Worm (Caenorhabditis elegans) whole organism, young adult: Measurements from ENCODE around the gene cpg-24.

Experiments used
- B0035.1 ChIP-seq: sonication (generic microtip); optimal IDR thresholded peaks from 2 replicates; lab custom pipeline; 2016; ENCODE audit warnings: missing genetic modification characterization, mild to moderate bottlenecking, missing compliant biosample characterization, missing genotype, missing genetic modification reagents
- B0261.1 ChIP-seq: sonication (generic microtip); optimal IDR thresholded peaks from 2 replicates; lab custom pipeline; 2016; ENCODE audit warnings: mild to moderate bottlenecking, missing genetic modification characterization, moderate library complexity, missing compliant biosample characterization
- B0336.3 ChIP-seq: fragments of 200-800 bp; sonication (Bioruptor generic); IDR thresholded peaks from 2 replicates; pipeline ENCODE4 v1.3.6; 2022; ENCODE audit warnings: missing genetic modification characterization, missing compliant biosample characterization
- D2030.7 ChIP-seq: fragments of 200-800 bp; sonication (Bioruptor generic); IDR thresholded peaks from 2 replicates; pipeline ENCODE4 v1.3.6; 2022; ENCODE audit warnings: missing genetic modification reagents, missing genetic modification characterization, missing compliant biosample characterization
- F37B4.10 ChIP-seq: fragments of 200-800 bp; sonication (Bioruptor generic); IDR thresholded peaks from 2 replicates; pipeline ENCODE4 v1.3.6; 2022; ENCODE audit warnings: missing genetic modification characterization, missing compliant biosample characterization
- F52B5.7 ChIP-seq: sonication (generic microtip); optimal IDR thresholded peaks from 2 replicates; lab custom pipeline; 2016; ENCODE audit warnings: mild to moderate bottlenecking, missing genetic modification characterization, missing compliant biosample characterization
- F57A8.1 ChIP-seq: fragments of 200-800 bp; sonication (Bioruptor generic); optimal IDR thresholded peaks from 2 replicates; lab custom pipeline; 2018; ENCODE audit warnings: mild to moderate bottlenecking, missing genetic modification characterization, moderate library complexity, missing compliant biosample characterization
- F57C9.4 ChIP-seq: sonication (generic microtip); optimal IDR thresholded peaks from 2 replicates; lab custom pipeline; 2017; ENCODE audit warnings: mild to moderate bottlenecking, missing genetic modification characterization, missing compliant biosample characterization
- K11D2.4 ChIP-seq: fragments of 200-800 bp; sonication (Bioruptor generic); IDR thresholded peaks from 2 replicates; pipeline ENCODE4 v1.3.6; 2022; ENCODE audit warnings: missing genetic modification reagents, missing genetic modification characterization, missing compliant biosample characterization
- T07F8.4 ChIP-seq: sonication (generic microtip); optimal IDR thresholded peaks from 2 replicates; lab custom pipeline; 2016; ENCODE audit warnings: mild to moderate bottlenecking, missing genetic modification characterization, moderate library complexity, missing compliant biosample characterization
- Y53F4B.3 ChIP-seq: fragments of 200-800 bp; sonication (Bioruptor generic); IDR thresholded peaks from 2 replicates; pipeline ENCODE4 v1.3.6; 2022; ENCODE audit warnings: missing genetic modification reagents, missing genetic modification characterization, missing compliant biosample characterization
- Y79H2A.3 ChIP-seq: fragments of 200-800 bp; sonication (Bioruptor generic); conservative IDR thresholded peaks from 2 replicates; pipeline ENCODE4 v1.3.6; 2022; ENCODE audit warnings: missing genetic modification reagents, missing genetic modification characterization, missing compliant biosample characterization
- ZK185.1 ChIP-seq: sonication (generic microtip); optimal IDR thresholded peaks from 2 replicates; lab custom pipeline; 2016; ENCODE audit warnings: mild to moderate bottlenecking, missing genetic modification characterization, missing compliant biosample characterization; ENCODE audit not compliant: poor library complexity, severe bottlenecking
- aptf-3 ChIP-seq: fragments of 200-800 bp; sonication (Bioruptor generic); IDR thresholded peaks from 2 replicates; pipeline ENCODE4 v1.3.6; 2022; ENCODE audit warnings: missing genetic modification characterization, missing compliant biosample characterization
- athp-1 ChIP-seq: sonication (generic microtip); optimal IDR thresholded peaks from 2 replicates; lab custom pipeline; 2017; ENCODE audit warnings: mild to moderate bottlenecking, missing genetic modification characterization, missing compliant biosample characterization
- attf-3 ChIP-seq: fragments of 200-800 bp; sonication (Bioruptor generic); conservative IDR thresholded peaks from 2 replicates; pipeline ENCODE4 v1.3.6; 2022; ENCODE audit warnings: missing genetic modification reagents, missing genetic modification characterization, missing compliant biosample characterization
- bed-2 ChIP-seq: fragments of 200-800 bp; sonication (Bioruptor generic); IDR thresholded peaks from 2 replicates; pipeline ENCODE4 v1.3.6; 2022; ENCODE audit warnings: missing genetic modification reagents, missing genetic modification characterization, missing compliant biosample characterization
- ccch-3 ChIP-seq: fragments of 200-800 bp; sonication (Bioruptor generic); optimal IDR thresholded peaks from 2 replicates; lab custom pipeline; 2018; ENCODE audit warnings: mild to moderate bottlenecking, missing genetic modification characterization, missing compliant biosample characterization
- cebp-2 ChIP-seq: fragments of 200-800 bp; sonication (Bioruptor generic); IDR thresholded peaks from 2 replicates; pipeline ENCODE4 v1.3.6; 2022; ENCODE audit warnings: missing genetic modification characterization, missing compliant biosample characterization
- ceh-27 ChIP-seq: fragments of 200-800 bp; sonication (Bioruptor generic); optimal IDR thresholded peaks from 2 replicates; lab custom pipeline; 2018; ENCODE audit warnings: mild to moderate bottlenecking, missing genetic modification characterization, moderate library complexity, missing compliant biosample characterization
- ceh-79 ChIP-seq: sonication (generic microtip); optimal IDR thresholded peaks from 2 replicates; lab custom pipeline; 2017; ENCODE audit warnings: mild to moderate bottlenecking, missing genetic modification characterization, missing compliant biosample characterization
- chd-7 ChIP-seq: sonication (generic microtip); optimal IDR thresholded peaks from 2 replicates; lab custom pipeline; 2016; ENCODE audit warnings: mild to moderate bottlenecking, missing genetic modification characterization, moderate library complexity, missing compliant biosample characterization
- dpff-1 ChIP-seq: sonication (generic microtip); optimal IDR thresholded peaks from 2 replicates; lab custom pipeline; 2017; ENCODE audit warnings: mild to moderate bottlenecking, missing genetic modification characterization, missing compliant biosample characterization
- efl-1 ChIP-seq: fragments of 150-350 bp; optimal IDR thresholded peaks from 2 replicates; lab custom pipeline; 2014; ENCODE audit warnings: missing biosample characterization, missing genetic modification reagents, missing genetic modification characterization
- egrh-3 ChIP-seq: fragments of 200-800 bp; sonication (Bioruptor generic); IDR thresholded peaks from 2 replicates; pipeline ENCODE4 v1.3.6; 2022; ENCODE audit warnings: missing genetic modification reagents, missing genetic modification characterization, missing compliant biosample characterization
- ekl-4 ChIP-seq: fragments of 200-800 bp; sonication (Bioruptor generic); IDR thresholded peaks from 2 replicates; pipeline ENCODE4 v1.3.6; 2022; ENCODE audit warnings: missing genetic modification reagents, missing genetic modification characterization, missing compliant biosample characterization
- ets-4 ChIP-seq: fragments of 200-800 bp; sonication (Bioruptor generic); optimal IDR thresholded peaks from 2 replicates; lab custom pipeline; 2018; ENCODE audit warnings: mild to moderate bottlenecking, missing genetic modification characterization, missing compliant biosample characterization
- hrde-1 ChIP-seq: sonication (generic microtip); optimal IDR thresholded peaks from 2 replicates; lab custom pipeline; 2016; ENCODE audit warnings: missing genetic modification characterization, mild to moderate bottlenecking, missing compliant biosample characterization, moderate library complexity, missing genotype, missing genetic modification reagents, borderline replicate concordance
- hsf-1 ChIP-seq: fragments of 200-800 bp; sonication (Bioruptor generic); IDR thresholded peaks from 2 replicates; pipeline ENCODE4 v1.3.6; 2022; ENCODE audit warnings: missing genetic modification reagents, missing genetic modification characterization, missing compliant biosample characterization
- let-607 ChIP-seq, 2 experiments: fragments of 200-800 bp in 1 of 2; sonication (Bioruptor generic) in 1 of 2; sonication (generic microtip) in 1 of 2; optimal IDR thresholded peaks; 2 replicates each; lab custom pipeline; 2016 to 2018; ENCODE audit warnings: mild to moderate bottlenecking in 2 of 2, missing compliant biosample characterization in 2 of 2, missing genetic modification characterization in 2 of 2, moderate library complexity in 2 of 2, missing genotype in 1 of 2
- lin-40 ChIP-seq: sonication (generic microtip); optimal IDR thresholded peaks from 2 replicates; lab custom pipeline; 2016; ENCODE audit warnings: missing genetic modification characterization, mild to moderate bottlenecking, missing compliant biosample characterization, missing genotype, missing genetic modification reagents
- lir-1 ChIP-seq: fragments of 200-800 bp; sonication (Bioruptor generic); conservative IDR thresholded peaks from 2 replicates; pipeline ENCODE4 v1.3.6; 2022; ENCODE audit warnings: missing genetic modification reagents, missing genetic modification characterization, missing compliant biosample characterization
- lsl-1 ChIP-seq: fragments of 200-800 bp; sonication (Bioruptor generic); optimal IDR thresholded peaks from 2 replicates; lab custom pipeline; 2018; ENCODE audit warnings: mild to moderate bottlenecking, missing genetic modification characterization, moderate library complexity, missing compliant biosample characterization
- madf-3 ChIP-seq: fragments of 200-800 bp; sonication (Bioruptor generic); IDR thresholded peaks from 2 replicates; pipeline ENCODE4 v1.3.6; 2022; ENCODE audit warnings: missing genetic modification reagents, missing genetic modification characterization, missing compliant biosample characterization
- madf-6 ChIP-seq: fragments of 200-800 bp; sonication (Bioruptor generic); IDR thresholded peaks from 2 replicates; pipeline ENCODE4 v1.3.6; 2022; ENCODE audit warnings: missing genetic modification reagents, missing genetic modification characterization, missing compliant biosample characterization
- nfya-1 ChIP-seq: sonication (generic microtip); optimal IDR thresholded peaks from 2 replicates; lab custom pipeline; 2017; ENCODE audit warnings: antibody characterized with exemption, missing compliant biosample characterization, missing genetic modification characterization, borderline replicate concordance; ENCODE audit not compliant: insufficient read depth
- nhr-120 ChIP-seq: fragments of 200-800 bp; sonication (Bioruptor generic); IDR thresholded peaks from 2 replicates; pipeline ENCODE4 v1.3.6; 2022; ENCODE audit warnings: missing genetic modification characterization, missing compliant biosample characterization
- nhr-80 ChIP-seq: sonication (generic microtip); optimal IDR thresholded peaks from 2 replicates; lab custom pipeline; 2016; ENCODE audit warnings: missing genetic modification characterization, missing compliant biosample characterization
- pha-4 ChIP-seq: fragments of 150-350 bp; sonication (generic microtip); optimal IDR thresholded peaks from 2 replicates; lab custom pipeline; 2014; ENCODE audit warnings: missing biosample characterization, missing genetic modification reagents, missing genetic modification characterization
- rcor-1 ChIP-seq: fragments of 200-800 bp; sonication (Bioruptor generic); IDR thresholded peaks from 2 replicates; pipeline ENCODE4 v1.3.6; 2022; ENCODE audit warnings: missing genetic modification reagents, missing genetic modification characterization, missing compliant biosample characterization
- rpc-1 ChIP-seq, 2 experiments: fragments of 150-350 bp in 1 of 2; sonication (generic microtip) in 1 of 2; optimal IDR thresholded peaks; 2 replicates each; lab custom pipeline; 2014 to 2018; ENCODE audit warnings: missing biosample characterization in 1 of 2, missing genetic modification characterization in 1 of 2, missing genetic modification reagents in 1 of 2, missing genotype in 1 of 2
- snpc-4 ChIP-seq, 5 experiments: fragments of 150-350 bp in 1 of 5; sonication (generic microtip) in 4 of 5; optimal IDR thresholded peaks; 2 replicates each; lab custom pipeline; 2014 to 2018; ENCODE audit warnings: missing genetic modification characterization in 5 of 5, missing biosample characterization in 3 of 5, antibody characterized with exemption in 2 of 5, mild to moderate bottlenecking in 2 of 5, missing compliant biosample characterization in 2 of 5, missing genotype in 2 of 5, moderate library complexity in 2 of 5, missing genetic modification reagents in 1 of 5
- sptf-2 ChIP-seq: fragments of 200-800 bp; sonication (Bioruptor generic); optimal IDR thresholded peaks from 2 replicates; lab custom pipeline; 2018; ENCODE audit warnings: mild to moderate bottlenecking, missing genetic modification characterization, missing compliant biosample characterization
- tbp1 ChIP-seq: fragments of 200-800 bp; sonication (Bioruptor generic); optimal IDR thresholded peaks from 2 replicates; lab custom pipeline; 2018; ENCODE audit warnings: mild to moderate bottlenecking, missing genetic modification characterization, missing compliant biosample characterization
- ztf-18 ChIP-seq: sonication (generic microtip); optimal IDR thresholded peaks from 2 replicates; lab custom pipeline; 2016; ENCODE audit warnings: missing genotype, mild to moderate bottlenecking, missing genetic modification characterization, missing compliant biosample characterization
- ztf-3 ChIP-seq: fragments of 200-800 bp; sonication (Bioruptor generic); optimal IDR thresholded peaks from 2 replicates; lab custom pipeline; 2018; ENCODE audit warnings: mild to moderate bottlenecking, missing genetic modification characterization, missing compliant biosample characterization

Gene cpg-24

DNA sequence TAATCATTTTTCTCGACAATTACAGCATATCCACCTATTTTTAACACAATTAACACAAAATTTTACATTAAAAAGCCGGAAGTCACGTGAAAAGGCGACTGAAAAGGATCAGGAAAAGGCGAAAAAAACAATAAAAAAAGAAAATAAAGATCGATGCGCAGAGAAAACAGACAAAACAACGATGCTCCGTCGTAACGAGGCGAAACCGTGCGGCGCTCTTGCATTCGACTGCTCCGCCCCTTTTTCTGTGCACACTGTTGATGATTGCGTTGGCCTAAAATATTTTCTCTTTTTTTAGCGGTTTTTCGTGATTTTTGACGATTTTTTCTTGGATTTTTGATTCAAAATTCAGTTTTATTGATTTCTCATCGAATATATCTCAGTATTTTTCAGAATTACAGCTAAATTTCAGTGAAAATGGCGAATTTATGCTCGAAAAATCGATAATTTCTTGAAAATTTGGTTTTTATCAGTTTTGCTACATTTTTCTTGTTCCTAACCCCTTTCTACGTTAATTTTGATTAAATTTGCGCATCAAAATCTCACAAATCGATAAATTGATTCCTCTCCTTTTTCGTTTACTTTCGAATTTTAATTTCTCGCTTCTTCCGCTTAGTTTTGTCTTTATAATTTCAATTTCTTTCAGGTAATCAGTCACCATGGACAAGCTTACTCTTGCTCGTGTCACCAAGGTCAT lies 27.4 kb downstream of the cpg-24 start, which contains the start of gene rps-28:
rps-28 (plus strand) TSS at position 647 of the 697 bp plus-strand sequence.
- TF ChIP-seq ceh-79 (tag; lab: Kevin White, UChicago) (no peak), madf-6 (GFP tag; lab: Robert Waterston, UW) (peak; percentile 91), let-607 (tag; optimal IDR thresholded peaks at IDR 0.05; lab: Kevin White, UChicago) (peak; percentile 69 to 85), ztf-3 (GFP tag; lab: Kevin White, UChicago) (no peak), madf-3 (GFP tag; lab: Robert Waterston, UW) (peak; percentile 93), lsl-1 (GFP tag; lab: Kevin White, UChicago) (peak; percentile 86), aptf-3 (GFP tag; lab: Robert Waterston, UW) (no peak), egrh-3 (GFP tag; lab: Robert Waterston, UW) (peak; percentile 60), cebp-2 (no peak), sptf-2 (GFP tag; lab: Kevin White, UChicago) (no peak), ztf-18 (tag; lab: Kevin White, UChicago) (peak; percentile 81), hrde-1 (tag; lab: Kevin White, UChicago) (peak; percentile 16), B0261.1 (tag; lab: Kevin White, UChicago) (peak; percentile 27), D2030.7 (GFP tag; lab: Robert Waterston, UW) (peak; percentile 94), bed-2 (GFP tag; lab: Robert Waterston, UW) (no peak), F57A8.1 (GFP tag; lab: Kevin White, UChicago) (no peak), snpc-4 (GFP tag; optimal IDR thresholded peaks at IDR 0.05; lab: Kevin White, UChicago) (peak; percentile 67), snpc-4 (tag; optimal IDR thresholded peaks at IDR 0.05; lab: Kevin White, UChicago) (peak; percentile 80 to 86 (median 82)), F37B4.10 (GFP tag; lab: Robert Waterston, UW) (0 out of 2 replicates have a peak, but pooled peaks have one; percentile 67), athp-1 (tag; lab: Kevin White, UChicago) (peak; percentile 99), B0336.3 (GFP tag; lab: Robert Waterston, UW) (peak; percentile 92), rpc-1 (optimal IDR thresholded peaks at IDR 0.05; lab: Kevin White, UChicago) (peak; percentile 49), rpc-1 (tag; optimal IDR thresholded peaks at IDR 0.05; lab: Kevin White, UChicago) (no peak), chd-7 (tag; lab: Kevin White, UChicago) (peak; percentile 76), nhr-80 (peak; percentile 95), Y53F4B.3 (peak; percentile 84), dpff-1 (tag; lab: Kevin White, UChicago) (no peak), T07F8.4 (tag; lab: Kevin White, UChicago) (peak; percentile 11), nhr-120 (GFP tag; lab: Robert Waterston, UW) (no peak), hsf-1 (GFP tag; lab: Robert Waterston, UW) (peak; percentile 75), tbp1 (GFP tag; lab: Kevin White, UChicago) (peak; percentile 77), pha-4 (peak; percentile 93), efl-1 (GFP tag; lab: Kevin White, UChicago) (peak; percentile 76), Y79H2A.3 (GFP tag; lab: Robert Waterston, UW) (no peak; the same call in 1 of the 2 replicates), ekl-4 (GFP tag; lab: Robert Waterston, UW) (peak; percentile 94), lin-40 (tag; lab: Kevin White, UChicago) (peak; percentile 94), F57C9.4 (tag; lab: Kevin White, UChicago) (no peak), B0035.1 (peak; percentile 67), attf-3 (GFP tag; lab: Robert Waterston, UW) (peak; percentile 100), ZK185.1 (tag; lab: Kevin White, UChicago) (peak; percentile 90), ccch-3 (GFP tag; lab: Kevin White, UChicago) (no peak), ceh-27 (GFP tag; lab: Kevin White, UChicago) (peak; percentile 92), nfya-1 (tag; lab: Kevin White, UChicago) (no peak), rcor-1 (peak; percentile 95), F52B5.7 (tag; lab: Kevin White, UChicago) (peak; percentile 17), ets-4 (GFP tag; lab: Kevin White, UChicago) (peak; percentile 23), lir-1 (GFP tag; lab: Robert Waterston, UW) (peak; percentile 88), K11D2.4 (GFP tag; lab: Robert Waterston, UW) (peak; percentile 92)
